Fruit fly (Drosophila melanogaster) whole organism, adult: ENCODE results near the gene r-cup.
A peak's percentile ranks its signal among the peaks of the same experiment; 100 is the strongest.

Source experiments
- CG11617 ChIP-seq: fragments of 200-800 bp; sonication (Bioruptor generic); optimal IDR thresholded peaks from 2 replicates; lab custom pipeline; 2017; ENCODE audit warnings: mild to moderate bottlenecking, missing biosample characterization, missing genetic modification reagents, missing genetic modification characterization
- CG12768 ChIP-seq: fragments of 200-800 bp; sonication (Bioruptor generic); optimal IDR thresholded peaks from 2 replicates; lab custom pipeline; 2017; ENCODE audit warnings: missing biosample characterization, missing genetic modification characterization, mild to moderate bottlenecking, moderate library complexity, missing genetic modification reagents
- CG14711 ChIP-seq: fragments of 200-800 bp; sonication (Bioruptor generic); optimal IDR thresholded peaks from 2 replicates; lab custom pipeline; 2018; ENCODE audit warnings: missing biosample characterization, mild to moderate bottlenecking, missing genetic modification characterization, moderate library complexity
- CG1620 ChIP-seq: fragments of 200-800 bp; sonication (Bioruptor generic); optimal IDR thresholded peaks from 2 replicates; lab custom pipeline; 2016; ENCODE audit warnings: missing biosample characterization, missing genetic modification characterization
- CG33017 ChIP-seq: fragments of 200-800 bp; sonication (Bioruptor generic); optimal IDR thresholded peaks from 2 replicates; lab custom pipeline; 2018; ENCODE audit warnings: missing biosample characterization, mild to moderate bottlenecking, missing genetic modification characterization, moderate library complexity
- CG5204 ChIP-seq: fragments of 200-800 bp; sonication (Bioruptor generic); optimal IDR thresholded peaks from 2 replicates; lab custom pipeline; 2016; ENCODE audit warnings: missing biosample characterization, missing genetic modification characterization
- CG7045 ChIP-seq: fragments of 200-800 bp; sonication (Bioruptor generic); optimal IDR thresholded peaks from 2 replicates; lab custom pipeline; 2017; ENCODE audit warnings: missing biosample characterization, mild to moderate bottlenecking, missing genetic modification characterization
- CG7101 ChIP-seq: fragments of 200-800 bp; sonication (Bioruptor generic); optimal IDR thresholded peaks from 2 replicates; lab custom pipeline; 2018; ENCODE audit warnings: missing biosample characterization, mild to moderate bottlenecking, missing genetic modification characterization, moderate library complexity
- Clk ChIP-seq: fragments of 200-800 bp; sonication (Bioruptor generic); optimal IDR thresholded peaks from 2 replicates; lab custom pipeline; 2017; ENCODE audit warnings: missing biosample characterization, missing genetic modification characterization
- Crg-1 ChIP-seq: fragments of 200-800 bp; sonication (Bioruptor generic); optimal IDR thresholded peaks from 2 replicates; lab custom pipeline; 2016; ENCODE audit warnings: missing biosample characterization, missing genetic modification characterization
- Hr96 ChIP-seq: fragments of 200-800 bp; sonication (Bioruptor generic); optimal IDR thresholded peaks from 2 replicates; lab custom pipeline; 2016; ENCODE audit warnings: missing biosample characterization, missing genetic modification characterization
- Mnt ChIP-seq: fragments of 200-800 bp; sonication (Bioruptor generic); optimal IDR thresholded peaks from 2 replicates; lab custom pipeline; 2016; ENCODE audit warnings: missing biosample characterization, mild to moderate bottlenecking, missing genetic modification characterization
- bab1 ChIP-seq: fragments of 200-800 bp; sonication (Bioruptor generic); optimal IDR thresholded peaks from 3 replicates; lab custom pipeline; 2019; ENCODE audit warnings: missing biosample characterization, mild to moderate bottlenecking, missing genetic modification characterization, moderate library complexity
- cic ChIP-seq: fragments of 200-800 bp; sonication (Bioruptor generic); optimal IDR thresholded peaks from 2 replicates; lab custom pipeline; 2017; ENCODE audit warnings: missing biosample characterization, mild to moderate bottlenecking, missing genetic modification characterization, moderate library complexity
- cnc ChIP-seq, 2 experiments: fragments of >200 bp; optimal IDR thresholded peaks; 2 replicates each; lab custom pipeline; 2017
- kay ChIP-seq: fragments of 200-800 bp; sonication (Bioruptor generic); peaks from one replicate; lab custom pipeline; 2016; ENCODE audit warnings: missing biosample characterization, missing genetic modification characterization, borderline replicate concordance
- ovo ChIP-seq: fragments of 200-800 bp; sonication (Bioruptor generic); optimal IDR thresholded peaks from 2 replicates; lab custom pipeline; 2016; ENCODE audit warnings: missing biosample characterization, missing genetic modification characterization
- pad ChIP-seq: fragments of 200-800 bp; sonication (Bioruptor generic); optimal IDR thresholded peaks from 3 replicates; lab custom pipeline; 2017; ENCODE audit warnings: missing biosample characterization, missing genetic modification characterization, mild to moderate bottlenecking, moderate library complexity, missing genetic modification reagents
- tj ChIP-seq: fragments of 200-800 bp; sonication (Bioruptor generic); optimal IDR thresholded peaks from 3 replicates; lab custom pipeline; 2017; ENCODE audit warnings: missing biosample characterization, mild to moderate bottlenecking, missing genetic modification characterization, moderate library complexity
- toe ChIP-seq: fragments of 200-800 bp; sonication (Bioruptor generic); optimal IDR thresholded peaks from 2 replicates; lab custom pipeline; 2016; ENCODE audit warnings: missing biosample characterization, missing genetic modification characterization

Gene r-cup

DNA sequence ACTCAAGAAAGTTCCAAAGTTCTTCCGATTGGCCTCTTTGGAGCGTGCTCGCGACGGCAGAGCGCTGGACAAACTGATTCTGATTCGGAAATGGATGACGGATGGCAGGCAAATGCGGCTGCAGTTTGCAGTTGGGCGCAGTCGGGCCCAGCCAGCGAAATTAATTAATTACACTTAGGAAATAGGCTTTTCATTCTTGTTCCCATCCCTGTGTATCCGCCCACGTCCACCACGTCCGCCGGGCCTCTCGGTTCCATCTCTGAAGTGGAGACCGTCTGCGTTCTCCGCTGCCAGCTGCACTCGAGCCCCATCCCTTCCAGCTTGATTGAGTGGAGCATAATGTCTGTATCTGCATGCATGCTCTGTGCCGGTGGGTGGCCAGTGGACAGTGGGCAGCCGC lies 14.8 kb upstream of the r-cup start, which contains the start of gene CG15449:
CG15449 (minus strand) TSS at position 101 of the 400 bp plus-strand sequence.
- no peak for TF ChIP-seq Mnt (GFP tag; lab: Kevin White, UChicago)

DNA sequence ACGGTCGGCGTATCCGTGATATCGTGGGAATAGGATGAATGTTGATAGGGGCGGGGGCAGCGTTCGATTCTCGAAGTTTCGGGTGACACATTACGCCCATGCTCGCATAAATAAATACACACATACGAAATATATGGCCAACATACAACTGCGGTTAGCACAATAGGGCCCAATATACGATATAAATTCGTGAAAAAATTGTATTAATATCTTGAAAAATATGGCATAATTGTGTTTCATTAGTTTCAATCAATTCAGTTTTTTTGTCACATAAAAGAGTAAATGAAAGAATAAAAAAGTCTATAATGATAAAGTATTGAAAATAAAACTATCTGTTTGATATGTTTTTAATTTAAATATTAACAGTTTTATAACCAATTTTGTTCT lies 10.2 kb upstream of the r-cup start:
- TF ChIP-seq tj (GFP tag; lab: Kevin White, UChicago) (peak; percentile 33), ovo (GFP tag; lab: Kevin White, UChicago) (no peak), bab1 (GFP tag; lab: Kevin White, UChicago) (no peak)

DNA sequence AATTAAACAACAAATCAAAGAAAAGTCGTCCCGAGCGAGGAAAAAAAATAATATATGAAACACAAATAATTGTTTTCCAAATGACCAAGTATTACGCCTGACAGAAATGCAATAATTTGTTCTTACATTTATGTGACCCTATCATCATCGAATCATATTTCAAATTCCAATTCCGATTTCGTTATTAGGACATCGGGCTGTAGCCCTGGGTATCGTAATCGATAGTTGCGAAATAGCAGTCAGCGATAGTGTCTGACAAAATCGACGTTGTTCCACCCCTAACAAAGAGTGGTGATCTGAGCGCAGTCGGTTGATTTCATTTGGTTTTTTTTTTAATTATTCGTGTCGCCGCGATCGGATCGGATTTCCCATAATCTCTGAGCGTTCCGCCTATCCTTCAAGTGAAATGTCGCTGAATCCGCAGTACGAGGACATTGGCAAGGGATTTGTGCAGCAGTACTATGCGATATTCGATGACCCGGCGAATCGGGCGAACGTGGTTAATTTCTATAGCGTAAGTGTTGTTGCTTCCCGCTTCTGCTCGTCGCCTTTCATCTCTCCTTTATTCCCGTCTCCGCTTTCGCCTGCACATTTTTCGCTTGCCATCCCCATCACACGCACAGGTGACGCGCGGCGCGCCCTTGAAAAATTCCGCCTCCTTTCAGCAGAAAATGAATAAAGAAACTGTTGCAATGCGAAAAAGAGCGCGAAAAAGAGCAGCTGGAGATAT lies 9.7 kb upstream of the r-cup start, which contains the start of gene Ntf-2:
Ntf-2 (plus strand) TSS at position 262 of the 730 bp plus-strand sequence.
- peak; percentile 71 for TF ChIP-seq tj (GFP tag; lab: Kevin White, UChicago)
- peak; percentile 34 for TF ChIP-seq CG7101 (tag; lab: Kevin White, UChicago)
- peak; percentile 39 for TF ChIP-seq toe
- no peak for TF ChIP-seq Hr96 (GFP tag; lab: Kevin White, UChicago)
- TF ChIP-seq kay (GFP tag; lab: Kevin White, UChicago): no peak
- TF ChIP-seq Mnt (GFP tag; lab: Kevin White, UChicago): peak; percentile 43
- TF ChIP-seq CG1620: peak; percentile 65

DNA sequence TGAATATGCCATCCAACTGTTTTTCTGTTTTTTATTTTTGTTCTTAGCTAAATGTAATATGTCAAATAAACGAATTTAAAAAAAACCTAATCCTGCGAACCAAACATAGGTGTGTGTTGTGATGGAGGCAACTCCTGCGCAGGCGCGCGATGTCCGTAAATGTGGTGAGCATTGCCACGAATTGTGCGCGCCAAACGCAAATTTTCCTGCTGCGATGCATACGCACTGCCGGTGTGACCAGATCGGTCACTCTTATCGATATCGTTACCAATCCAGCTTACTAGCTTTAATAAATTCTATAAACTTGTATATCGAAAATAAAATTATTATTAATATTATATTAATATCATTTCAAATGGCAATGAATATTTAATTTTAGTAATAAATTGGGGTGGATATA lies 8.9 kb upstream of the r-cup start:
- TF ChIP-seq ovo (GFP tag; lab: Kevin White, UChicago) (no peak), Clk (no peak), kay (GFP tag; lab: Kevin White, UChicago) (no peak)

DNA sequence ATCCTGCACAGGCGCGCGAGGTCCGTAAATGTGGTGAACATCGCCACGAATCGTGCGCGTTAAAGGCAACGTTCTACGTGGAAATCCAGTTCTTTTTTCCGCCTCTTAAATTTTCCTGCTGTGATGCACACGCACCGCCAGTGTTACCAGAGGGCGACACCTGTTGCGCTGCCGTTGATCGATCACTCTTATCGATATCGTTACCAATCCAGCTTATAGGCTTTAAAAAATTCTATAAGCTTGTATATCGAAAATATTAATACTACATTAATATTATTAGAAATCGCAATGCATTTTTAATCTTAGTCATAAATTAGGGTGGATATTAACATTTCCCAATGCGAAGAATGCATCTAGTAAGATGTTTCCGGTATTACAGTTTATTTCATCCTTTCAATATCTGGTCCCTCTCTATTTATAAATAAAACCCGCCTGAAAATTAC lies 6.2 kb upstream of the r-cup start, which contains the start of gene CG1529:
CG1529 (minus strand) TSS at position 132 of the 443 bp plus-strand sequence.
- TF ChIP-seq Mnt (GFP tag; lab: Kevin White, UChicago) (peak; percentile 7), CG11617 (no peak), cic (no peak), kay (GFP tag; lab: Kevin White, UChicago) (no peak), CG33017 (tag; lab: Kevin White, UChicago) (no peak), ovo (GFP tag; lab: Kevin White, UChicago) (no peak), CG7045 (GFP tag; lab: Kevin White, UChicago) (no peak), tj (GFP tag; lab: Kevin White, UChicago) (no peak), bab1 (GFP tag; lab: Kevin White, UChicago) (peak; percentile 16), CG1620 (no peak), CG12768 (GFP tag; lab: Kevin White, UChicago) (no peak), CG5204 (no peak), CG7101 (tag; lab: Kevin White, UChicago) (peak; percentile 17), cnc (optimal IDR thresholded peaks at IDR 0.05; lab: Kevin White, UChicago) (no peak), pad (GFP tag; lab: Kevin White, UChicago) (no peak)

DNA sequence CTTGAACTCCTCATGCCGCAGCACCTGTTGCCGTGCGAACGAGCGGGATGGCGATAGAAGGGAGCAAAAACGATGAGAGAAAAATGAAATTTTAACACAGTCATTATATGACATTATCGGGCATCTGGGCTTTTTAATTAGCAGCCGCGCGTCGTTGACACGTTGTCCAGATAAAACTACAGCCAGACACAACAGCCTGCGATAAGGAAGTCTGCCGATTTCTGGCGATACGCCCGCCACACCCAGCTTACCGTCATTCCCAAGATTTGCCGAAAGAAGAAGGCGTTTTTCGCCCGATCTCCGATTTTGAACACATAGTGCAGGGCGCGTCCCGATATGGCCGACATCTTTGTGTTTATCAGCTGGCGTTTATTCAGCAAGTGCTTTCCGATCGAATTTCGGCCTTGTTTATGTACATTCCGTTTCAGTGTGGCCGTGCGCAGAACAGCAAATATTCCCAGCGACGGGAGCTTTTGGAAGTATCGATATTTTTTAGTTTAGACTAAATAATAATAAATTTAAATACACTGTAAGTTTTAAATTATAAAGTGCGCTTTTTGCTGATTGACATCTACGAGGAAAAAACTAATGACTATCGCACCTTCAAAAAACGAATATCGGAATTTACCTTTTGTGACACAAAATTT lies 2.4 kb upstream of the r-cup start, which contains the start of gene CG1532:
CG1532 (minus strand) TSS at position 433 of the 647 bp plus-strand sequence.
- TF ChIP-seq CG7101 (tag; lab: Kevin White, UChicago) (peak; percentile 13), toe (no peak), CG33017 (tag; lab: Kevin White, UChicago) (no peak), cnc (optimal IDR thresholded peaks at IDR 0.05; lab: Kevin White, UChicago) (no peak), CG5204 (peak; percentile 9), CG11617 (no peak), CG7045 (GFP tag; lab: Kevin White, UChicago) (no peak), CG1620 (peak; percentile 17), Crg-1 (GFP tag; lab: Kevin White, UChicago) (no peak), ovo (GFP tag; lab: Kevin White, UChicago) (peak; percentile 3), Hr96 (GFP tag; lab: Kevin White, UChicago) (peak; percentile 50), bab1 (GFP tag; lab: Kevin White, UChicago) (peak; percentile 49), cic (no peak), kay (GFP tag; lab: Kevin White, UChicago) (peak; percentile 77), CG12768 (GFP tag; lab: Kevin White, UChicago) (no peak), Clk (no peak), Mnt (GFP tag; lab: Kevin White, UChicago) (peak; percentile 57), pad (GFP tag; lab: Kevin White, UChicago) (no peak), CG14711 (tag; lab: Kevin White, UChicago) (peak; percentile 2), tj (GFP tag; lab: Kevin White, UChicago) (no peak)

DNA sequence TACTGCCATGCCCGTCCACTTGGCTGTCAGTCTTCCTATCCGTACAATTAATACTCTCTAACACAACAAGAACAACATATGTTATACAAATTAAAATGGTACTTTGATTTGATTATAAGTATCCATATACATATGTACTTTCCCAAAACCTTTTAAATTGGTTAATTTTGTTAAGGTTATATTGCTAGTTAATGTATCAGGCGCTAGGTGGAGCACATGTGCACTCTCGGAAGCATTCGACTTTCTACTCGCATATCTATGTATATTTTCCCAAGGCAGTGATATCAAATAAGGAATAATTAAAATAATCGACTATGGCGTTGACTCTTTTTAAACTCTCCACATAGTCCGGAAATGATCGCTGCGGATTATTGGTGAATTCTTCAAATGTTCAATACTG lies 8.1 kb downstream of the r-cup start:
- TF ChIP-seq CG7101 (tag; lab: Kevin White, UChicago) (no peak), CG14711 (tag; lab: Kevin White, UChicago) (no peak), CG11617 (no peak)
